Worm (Caenorhabditis elegans): Measurements from ENCODE around the gene tmc-1.

- TF ChIP-seq ama-1 (optimal IDR thresholded peaks at IDR 0.05) = no peak
- no peak for TF ChIP-seq aly-2 (tag; optimal IDR thresholded peaks at IDR 0.05)
- no peak for TF ChIP-seq nfya-1 (tag; optimal IDR thresholded peaks at IDR 0.05; ENCODE audit: insufficient read depth)
- no peak for TF ChIP-seq nhr-237 (tag; optimal IDR thresholded peaks at IDR 0.05)
- no peak for TF ChIP-seq snpc-4 (tag; optimal IDR thresholded peaks at IDR 0.05)
- no peak for TF ChIP-seq nhr-12 (tag; optimal IDR thresholded peaks at IDR 0.05)
Observed at ce11 chrX:1124146-1124545, 37.9 kb upstream of the tmc-1 start, which contains the start of gene C05D9.9.
